Fruit fly (Drosophila melanogaster): Measurements from ENCODE around the gene CG15036.

The CG15036 gene

dm6 chrX:7424742-7425141 is at the start of gene CG15036:
Gene CG15036 (minus strand): TSS chrX:7424842.
- no peak for TF ChIP-seq noc (tag; optimal IDR thresholded peaks at IDR 0.05)

DNA sequence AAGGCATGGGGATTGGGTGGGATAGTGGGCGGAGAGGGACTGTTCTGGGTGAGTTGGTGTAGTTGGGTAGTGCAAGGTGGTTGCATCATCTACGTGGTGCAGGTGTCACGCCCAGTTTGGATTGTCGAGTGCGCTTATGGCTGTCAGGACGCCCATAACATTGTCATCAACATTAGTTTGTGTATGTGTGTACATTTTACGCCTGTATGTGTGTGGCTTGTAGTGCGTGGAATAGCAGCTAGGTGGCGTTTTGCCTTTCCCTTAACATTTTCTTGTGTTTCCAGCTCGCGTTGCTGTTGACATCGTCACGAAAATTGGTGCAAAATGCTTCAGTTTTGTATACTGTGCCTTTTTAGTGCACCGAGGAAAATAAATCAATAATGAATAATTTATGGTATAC is 41.7 kb upstream of the CG15036 start:
- TF ChIP-seq noc (tag; optimal IDR thresholded peaks at IDR 0.05) = no peak

dm6 chrX:7462089-7462488 is 37.4 kb upstream of the CG15036 start:
- TF ChIP-seq noc (tag; optimal IDR thresholded peaks at IDR 0.05) = no peak

dm6 chrX:7453236-7453635 is 28.6 kb upstream of the CG15036 start, which contains the start of gene CG43198:
Gene CG43198 (minus strand): TSS chrX:7453336.
- TF ChIP-seq noc (tag; optimal IDR thresholded peaks at IDR 0.05) = no peak

DNA sequence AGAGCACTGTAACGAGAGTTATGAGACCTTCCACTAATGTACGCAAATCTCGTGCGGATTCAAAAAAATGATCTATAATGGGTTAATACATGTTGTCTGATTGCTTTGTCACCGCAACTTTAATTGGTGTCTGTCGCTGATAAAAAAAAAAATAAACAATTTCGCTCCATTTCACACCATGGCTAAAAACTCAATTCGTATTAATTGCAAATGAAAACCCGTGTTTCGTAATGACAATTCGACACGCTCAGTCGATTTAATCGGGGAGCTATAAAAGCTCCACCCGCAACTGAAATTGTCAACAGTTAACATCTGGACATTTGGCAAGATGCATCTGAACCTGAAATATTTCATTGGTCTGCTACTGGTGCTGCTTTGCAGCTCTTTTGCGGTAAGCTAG is 27.3 kb upstream of the CG15036 start, which contains the start of gene CG11368:
Gene CG11368, plus strand, starts transcription at position 301 of the 400 bp plus-strand sequence.
- no peak for TF ChIP-seq noc (tag; optimal IDR thresholded peaks at IDR 0.05)

- no peak for TF ChIP-seq noc (tag; optimal IDR thresholded peaks at IDR 0.05)
Observed at dm6 chrX:7445023-7445422, 20.4 kb upstream of the CG15036 start.

dm6 chrX:7432393-7432792 is 7.8 kb upstream of the CG15036 start:
- no peak for TF ChIP-seq noc (tag; optimal IDR thresholded peaks at IDR 0.05)

DNA sequence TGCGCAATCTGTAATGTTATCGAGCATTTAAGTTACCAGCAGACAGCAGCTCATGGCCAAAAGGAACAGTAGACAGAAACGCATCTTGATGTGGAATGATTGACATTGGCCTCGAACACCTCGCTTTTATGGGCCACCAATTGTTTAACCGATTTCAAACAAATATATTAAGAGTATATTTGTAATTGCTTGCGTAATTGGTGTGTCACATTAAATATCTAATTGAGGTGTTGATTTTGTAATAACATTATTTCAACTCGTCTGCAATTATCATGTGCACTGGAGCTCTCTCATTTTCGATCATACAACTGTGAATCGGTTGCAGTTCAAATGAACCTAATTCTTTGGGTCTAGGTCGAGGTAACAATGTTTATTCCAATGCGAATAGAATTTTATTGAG is 1.0 kb upstream of the CG15036 start, which contains the start of gene CG32726:
Gene CG32726, minus strand, starts transcription at position 101 of the 400 bp plus-strand sequence.
- no peak for TF ChIP-seq noc (tag; optimal IDR thresholded peaks at IDR 0.05)

dm6 chrX:7422577-7422976 is 2.1 kb downstream of the CG15036 start:
- TF ChIP-seq noc (tag; optimal IDR thresholded peaks at IDR 0.05) = no peak

- TF ChIP-seq noc (tag; optimal IDR thresholded peaks at IDR 0.05) = no peak
Observed at dm6 chrX:7418294-7418693, 6.3 kb downstream of the CG15036 start, which contains the start of gene rumpel. Gene rumpel (plus strand): TSS chrX:7418594.

- TF ChIP-seq noc (tag; optimal IDR thresholded peaks at IDR 0.05) = no peak
Observed at dm6 chrX:7417875-7418274, 6.8 kb downstream of the CG15036 start.

DNA sequence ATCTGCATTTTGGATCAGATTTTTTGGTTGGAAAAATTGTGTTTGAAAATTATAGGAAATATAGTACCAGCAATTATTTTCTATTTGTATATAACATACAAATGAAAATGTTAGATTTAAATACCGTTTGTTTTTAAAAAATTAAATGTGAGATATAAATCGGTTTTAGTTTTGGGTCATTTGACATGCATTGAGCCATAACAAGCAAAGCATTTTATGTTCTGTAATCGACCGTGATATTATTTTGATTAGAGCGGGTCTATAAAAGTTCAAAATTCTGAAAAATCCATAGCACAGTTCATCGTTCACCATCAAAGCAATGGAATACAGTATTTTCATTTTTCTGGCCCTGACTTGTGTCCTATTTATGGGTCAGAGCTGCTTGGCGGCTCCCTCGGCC is 7.7 kb downstream of the CG15036 start, which contains the start of gene CG34337:
Gene CG34337, plus strand, starts transcription at position 301 of the 400 bp plus-strand sequence.
- no peak for TF ChIP-seq noc (tag; optimal IDR thresholded peaks at IDR 0.05)

- TF ChIP-seq noc (tag; optimal IDR thresholded peaks at IDR 0.05) = no peak
Observed at dm6 chrX:7415027-7415426, 9.6 kb downstream of the CG15036 start.

DNA sequence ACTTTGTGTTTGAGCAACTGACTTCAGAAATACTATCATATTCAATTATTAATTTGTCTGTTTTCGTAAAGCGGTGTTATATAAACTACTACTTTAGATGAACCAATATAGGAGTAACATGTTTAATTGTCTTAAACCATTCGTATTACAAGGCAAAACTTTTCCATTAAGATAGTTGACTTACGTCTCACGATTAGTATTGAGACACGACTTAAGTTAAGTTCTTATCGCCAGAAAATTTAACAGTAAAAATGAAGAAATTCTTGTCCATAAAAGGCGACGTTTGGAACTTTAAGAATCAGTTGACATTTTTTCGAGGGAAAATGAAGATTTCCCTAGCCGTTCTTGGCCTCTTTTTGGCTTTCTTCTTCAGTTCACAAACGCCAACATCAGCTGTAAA is 11.1 kb downstream of the CG15036 start, which contains the start of gene CG42705:
Gene CG42705, plus strand, starts transcription at position 301 of the 400 bp plus-strand sequence.
- no peak for TF ChIP-seq noc (tag; optimal IDR thresholded peaks at IDR 0.05)

DNA sequence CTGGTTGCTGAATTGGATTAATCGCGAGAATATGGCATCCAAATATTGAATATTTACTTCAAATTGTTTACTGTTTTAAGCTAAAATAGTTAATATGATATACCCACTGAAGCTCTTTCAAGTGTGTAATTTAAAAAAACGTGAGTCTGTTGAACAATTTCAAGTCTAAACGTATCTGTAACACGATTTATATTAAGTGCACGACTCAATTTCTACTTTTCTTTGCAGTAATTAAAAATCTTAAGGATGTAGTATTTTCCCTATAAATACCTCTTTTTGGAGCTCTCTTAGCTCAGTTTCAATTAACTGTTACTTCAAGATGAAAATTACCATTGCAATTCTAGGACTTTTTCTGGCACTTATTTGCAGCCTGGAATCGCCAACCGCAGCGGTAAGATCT is 12.3 kb downstream of the CG15036 start, which contains the start of gene CG42704:
Gene CG42704, plus strand, starts transcription at position 301 of the 400 bp plus-strand sequence.
- TF ChIP-seq noc (tag; optimal IDR thresholded peaks at IDR 0.05) = no peak

dm6 chrX:7411806-7412205 is 12.8 kb downstream of the CG15036 start, which contains the start of gene CG42246:
Gene CG42246 (minus strand): TSS chrX:7411906.
- no peak for TF ChIP-seq noc (tag; optimal IDR thresholded peaks at IDR 0.05)

DNA sequence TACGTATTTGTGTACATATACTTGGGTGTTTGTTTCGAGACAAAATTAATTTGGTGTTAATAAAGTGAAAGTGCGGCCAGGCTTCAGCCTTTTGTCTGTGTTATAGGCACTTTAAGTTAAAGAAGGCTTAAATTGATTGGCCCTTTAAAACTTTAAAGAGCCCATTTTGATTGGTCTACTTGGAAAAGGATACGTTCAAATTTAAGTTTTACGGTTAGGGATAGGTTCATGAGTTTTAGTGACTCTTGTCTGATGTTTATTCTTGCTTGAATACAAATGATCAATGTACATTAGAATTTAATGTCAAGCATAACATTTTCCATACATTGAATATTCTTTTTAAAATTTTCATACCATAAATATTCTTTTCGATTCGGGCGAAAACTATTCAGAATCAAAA is 17.7 kb downstream of the CG15036 start, which contains the start of gene CG32727:
Gene CG32727, plus strand, starts transcription at position 301 of the 400 bp plus-strand sequence.
- TF ChIP-seq noc (tag; optimal IDR thresholded peaks at IDR 0.05) = no peak

DNA sequence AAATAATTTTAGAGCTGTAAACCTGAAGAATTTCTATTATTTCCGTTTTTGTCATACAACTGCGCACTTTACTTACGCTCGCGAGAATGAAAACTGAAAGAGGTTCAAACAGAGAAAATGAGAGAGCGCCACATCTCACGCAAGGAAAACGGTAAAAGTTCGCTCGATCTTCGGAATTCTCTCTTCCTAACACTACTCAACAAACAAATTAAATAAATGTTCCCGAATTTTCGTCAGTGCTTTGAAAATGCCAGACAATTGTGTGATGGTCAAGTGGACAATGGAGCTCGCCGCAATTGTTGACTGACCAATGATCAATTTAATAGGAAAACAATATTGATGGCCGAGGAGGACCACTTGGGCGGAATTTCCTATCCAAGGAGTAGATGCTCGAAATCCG is 18.9 kb downstream of the CG15036 start, which contains the start of gene CG1677:
Gene CG1677, minus strand, starts transcription at position 101 of the 400 bp plus-strand sequence.
- no peak for TF ChIP-seq noc (tag; optimal IDR thresholded peaks at IDR 0.05)
